In genomic region chr3R:28844611-28845376, dm6 we compare ENCODE assay signal across 1 fruit fly cellular context.
A peak's percentile ranks its signal among the peaks of the same experiment; 100 is the strongest.
TF ChIP-seq lines count a peak whose summit lies in the region.

Gene Apc, minus strand, starts transcription at chr3R:28844748.
Gene spg, plus strand, starts transcription at chr3R:28845270.

TF ChIP-seq in whole organism, embryonic, 481 proteins besides CTCF, POLR2A, EP300 and RAD21 (continued from another document and continues in another):
- no peak for TF ChIP-seq CG7556 (GFP tag; optimal IDR thresholded peaks at IDR 0.05; lab: Kevin White, UChicago)
- TF ChIP-seq so (GFP tag; IDR thresholded peaks at IDR 0.05; lab: Robert Waterston, UW), result peak; percentile 44; the same call in 2 of the 3 replicates
- peak; percentile 61 for TF ChIP-seq CG10267 (tag; optimal IDR thresholded peaks at IDR 0.05; lab: Kevin White, UChicago)
- TF ChIP-seq CG3726 (GFP tag; IDR thresholded peaks at IDR 0.05; lab: Robert Waterston, UW), result no peak
- peak; percentile 61 for TF ChIP-seq CG6813 (GFP tag; optimal IDR thresholded peaks at IDR 0.05; lab: Kevin White, UChicago)
- peak; percentile 70 for TF ChIP-seq chm (GFP tag; IDR thresholded peaks at IDR 0.05; lab: Robert Waterston, UW)
- TF ChIP-seq tna (GFP tag; IDR thresholded peaks at IDR 0.05; lab: Robert Waterston, UW; ENCODE audit: partially characterized antibody), result peak; percentile 26; the same call in 1 of the 2 replicates
- no peak for TF ChIP-seq br (optimal IDR thresholded peaks at IDR 0.05; lab: Kevin White, UChicago)
- no peak for TF ChIP-seq CG13123 (GFP tag; optimal IDR thresholded peaks at IDR 0.05; lab: Kevin White, UChicago)
- no peak for TF ChIP-seq fd64A (GFP tag; optimal IDR thresholded peaks at IDR 0.05; lab: Kevin White, UChicago)
- peak; percentile 53 for TF ChIP-seq CG2120 (GFP tag; optimal IDR thresholded peaks at IDR 0.05; lab: Kevin White, UChicago)
- TF ChIP-seq Lpt (GFP tag; optimal IDR thresholded peaks at IDR 0.05; lab: Kevin White, UChicago), result no peak
- TF ChIP-seq Abd-B (GFP tag; optimal IDR thresholded peaks at IDR 0.05; lab: Kevin White, UChicago), result peak; percentile 79
- no peak for TF ChIP-seq Fer2 (tag; optimal IDR thresholded peaks at IDR 0.05; lab: Kevin White, UChicago)
- no peak for TF ChIP-seq CG11696 (GFP tag; IDR thresholded peaks at IDR 0.05; lab: Robert Waterston, UW)
- TF ChIP-seq CG10565 (GFP tag; optimal IDR thresholded peaks at IDR 0.05; lab: Kevin White, UChicago), result no peak
- TF ChIP-seq CG9727 (GFP tag; optimal IDR thresholded peaks at IDR 0.05; lab: Kevin White, UChicago), result peak; percentile 20
- TF ChIP-seq Dbx (GFP tag; IDR thresholded peaks at IDR 0.05; lab: Robert Waterston, UW), result peak; percentile 53; the same call in 2 of the 3 replicates
- no peak for TF ChIP-seq z (GFP tag; IDR thresholded peaks at IDR 0.05; lab: Robert Waterston, UW)
- peak; percentile 51 for TF ChIP-seq trem (tag; optimal IDR thresholded peaks at IDR 0.05; lab: Kevin White, UChicago)
- TF ChIP-seq danr (GFP tag; IDR thresholded peaks at IDR 0.05; lab: Robert Waterston, UW), result no peak
- TF ChIP-seq ATbp (GFP tag; optimal IDR thresholded peaks at IDR 0.05; lab: Kevin White, UChicago), result peak; percentile 72
- TF ChIP-seq CG7745 (tag; optimal IDR thresholded peaks at IDR 0.05; lab: Kevin White, UChicago), result no peak
- peak; percentile 35 for TF ChIP-seq CG3281 (GFP tag; optimal IDR thresholded peaks at IDR 0.05; lab: Kevin White, UChicago)
- peak; percentile 45 for TF ChIP-seq unpg (GFP tag; optimal IDR thresholded peaks at IDR 0.05; lab: Kevin White, UChicago)
- TF ChIP-seq CG13287 (GFP tag; IDR thresholded peaks at IDR 0.05; lab: Robert Waterston, UW; ENCODE audit: partially characterized antibody), result peak; percentile 80
- TF ChIP-seq exex (tag; optimal IDR thresholded peaks at IDR 0.05; lab: Kevin White, UChicago), result no peak
- no peak for TF ChIP-seq CG9437 (GFP tag; optimal IDR thresholded peaks at IDR 0.05; lab: Kevin White, UChicago)
- TF ChIP-seq CG15696 (tag; optimal IDR thresholded peaks at IDR 0.05; lab: Kevin White, UChicago), result peak; percentile 33
- TF ChIP-seq en (GFP tag; optimal IDR thresholded peaks at IDR 0.05; lab: Kevin White, UChicago), result peak; percentile 22
- TF ChIP-seq fd3F (GFP tag; optimal IDR thresholded peaks at IDR 0.05; lab: Kevin White, UChicago), result peak; percentile 11
- no peak for TF ChIP-seq dan (GFP tag; IDR thresholded peaks at IDR 0.05; lab: Robert Waterston, UW)
- TF ChIP-seq wor (GFP tag; IDR thresholded peaks at IDR 0.05; lab: Robert Waterston, UW), result no peak
- no peak for TF ChIP-seq CG31224 (GFP tag; IDR thresholded peaks at IDR 0.05; lab: Robert Waterston, UW)
- TF ChIP-seq CG7271 (tag; optimal IDR thresholded peaks at IDR 0.05; lab: Kevin White, UChicago), result no peak
- peak; percentile 93 for TF ChIP-seq Dll (GFP tag; IDR thresholded peaks at IDR 0.05; lab: Robert Waterston, UW; ENCODE audit: partially characterized antibody)
- TF ChIP-seq Blimp-1 (GFP tag; optimal IDR thresholded peaks at IDR 0.05; lab: Kevin White, UChicago), result no peak
- no peak for TF ChIP-seq CG32772 (GFP tag; IDR thresholded peaks at IDR 0.05; lab: Robert Waterston, UW)
- peak; percentile 64 for TF ChIP-seq CG15514 (GFP tag; optimal IDR thresholded peaks at IDR 0.05; lab: Kevin White, UChicago)
- TF ChIP-seq HHEX (GFP tag; optimal IDR thresholded peaks at IDR 0.05; lab: Kevin White, UChicago), result peak; percentile 42
- no peak for TF ChIP-seq CG11093 (GFP tag; IDR thresholded peaks at IDR 0.05; lab: Robert Waterston, UW)
- TF ChIP-seq Dref (GFP tag; IDR thresholded peaks at IDR 0.05; lab: Robert Waterston, UW), result no peak; the same call in 1 of the 2 replicates
- TF ChIP-seq CG16779 (GFP tag; IDR thresholded peaks at IDR 0.05; lab: Robert Waterston, UW), result no peak
- TF ChIP-seq vnd (GFP tag; IDR thresholded peaks at IDR 0.05; lab: Robert Waterston, UW; ENCODE audit: partially characterized antibody), result peak; percentile 64
- TF ChIP-seq pb (GFP tag; optimal IDR thresholded peaks at IDR 0.05; lab: Kevin White, UChicago), result no peak
- no peak for TF ChIP-seq Dad (GFP tag; optimal IDR thresholded peaks at IDR 0.05; lab: Kevin White, UChicago)
- no peak for TF ChIP-seq disco-r (GFP tag; optimal IDR thresholded peaks at IDR 0.05; lab: Kevin White, UChicago)
- TF ChIP-seq CG8388 (GFP tag; optimal IDR thresholded peaks at IDR 0.05; lab: Kevin White, UChicago), result no peak
- TF ChIP-seq CG15269 (tag; optimal IDR thresholded peaks at IDR 0.05; lab: Kevin White, UChicago), result peak; percentile 37
- peak; percentile 37 for TF ChIP-seq cato (GFP tag; optimal IDR thresholded peaks at IDR 0.05; lab: Kevin White, UChicago; ENCODE audit: borderline replicate concordance)
- peak; percentile 4 for TF ChIP-seq Atf3 (GFP tag; optimal IDR thresholded peaks at IDR 0.05; lab: Kevin White, UChicago)
- peak; percentile 40 for TF ChIP-seq Hand (GFP tag; optimal IDR thresholded peaks at IDR 0.05; lab: Kevin White, UChicago)
- TF ChIP-seq zfh1 (GFP tag; IDR thresholded peaks at IDR 0.05; lab: Robert Waterston, UW), result peak; percentile 42; the same call in 1 of the 3 replicates
- peak; percentile 8 for TF ChIP-seq CG7839 (tag; optimal IDR thresholded peaks at IDR 0.05; lab: Kevin White, UChicago)
- TF ChIP-seq Hr39 (optimal IDR thresholded peaks at IDR 0.05; lab: Kevin White, UChicago), result no peak
- peak; percentile 7 for TF ChIP-seq CG7786 (GFP tag; optimal IDR thresholded peaks at IDR 0.05; lab: Kevin White, UChicago)
- no peak for TF ChIP-seq CG43689 (GFP tag; IDR thresholded peaks at IDR 0.05; lab: Robert Waterston, UW)
- TF ChIP-seq nerfin-2 (GFP tag; IDR thresholded peaks at IDR 0.05; lab: Robert Waterston, UW; ENCODE audit: partially characterized antibody), result peak; percentile 57; the same call in 1 of the 2 replicates
- no peak for TF ChIP-seq Neu2 (GFP tag; optimal IDR thresholded peaks at IDR 0.05; lab: Kevin White, UChicago; ENCODE audit: borderline replicate concordance)
- peak; percentile 50 for TF ChIP-seq HmgD (GFP tag; optimal IDR thresholded peaks at IDR 0.05; lab: Kevin White, UChicago)
- TF ChIP-seq CG2889 (GFP tag; IDR thresholded peaks at IDR 0.05; lab: Robert Waterston, UW), result no peak
- peak; percentile 19 for TF ChIP-seq CG1233 (GFP tag; optimal IDR thresholded peaks at IDR 0.05; lab: Kevin White, UChicago)
- peak in 1 of 3 experiments; percentile 43 for TF ChIP-seq lola (GFP tag; optimal IDR thresholded peaks at IDR 0.05; lab: Kevin White, UChicago)
- no peak for TF ChIP-seq CG8765 (GFP tag; IDR thresholded peaks at IDR 0.05; lab: Robert Waterston, UW)
- TF ChIP-seq dati (GFP tag; IDR thresholded peaks at IDR 0.05; lab: Robert Waterston, UW), result no peak
- TF ChIP-seq CG2199 (GFP tag; IDR thresholded peaks at IDR 0.05; lab: Robert Waterston, UW), result 0 out of 3 replicates have a peak, but pooled peaks have one; percentile 44
- TF ChIP-seq CG14965 (GFP tag; optimal IDR thresholded peaks at IDR 0.05; lab: Kevin White, UChicago; ENCODE audit: borderline replicate concordance), result no peak
- no peak for TF ChIP-seq corto (GFP tag; optimal IDR thresholded peaks at IDR 0.05; lab: Kevin White, UChicago)
- TF ChIP-seq Hmr (GFP tag; optimal IDR thresholded peaks at IDR 0.05; lab: Kevin White, UChicago), result peak; percentile 63
- peak; percentile 72 for TF ChIP-seq HLH4C (GFP tag; IDR thresholded peaks at IDR 0.05; lab: Robert Waterston, UW; ENCODE audit: partially characterized antibody)
- no peak for TF ChIP-seq zfh2 (GFP tag; optimal IDR thresholded peaks at IDR 0.05; lab: Kevin White, UChicago)
- TF ChIP-seq insv (GFP tag; optimal IDR thresholded peaks at IDR 0.05; lab: Kevin White, UChicago), result peak in 1 of 2 experiments; percentile 49
- peak; percentile 44 for TF ChIP-seq CG18262 (tag; optimal IDR thresholded peaks at IDR 0.05; lab: Kevin White, UChicago)
- TF ChIP-seq Hey (tag; optimal IDR thresholded peaks at IDR 0.05; lab: Kevin White, UChicago), result peak; percentile 23
- TF ChIP-seq hth (optimal IDR thresholded peaks at IDR 0.05; lab: Kevin White, UChicago), result no peak
- no peak for TF ChIP-seq CG7357 (GFP tag; IDR thresholded peaks at IDR 0.05; lab: Robert Waterston, UW)
- TF ChIP-seq Six4 (GFP tag; optimal IDR thresholded peaks at IDR 0.05; lab: Kevin White, UChicago), result no peak
- TF ChIP-seq Optix (GFP tag; IDR thresholded peaks at IDR 0.05; lab: Robert Waterston, UW), result peak; percentile 38; the same call in 1 of the 3 replicates
- TF ChIP-seq CG30431 (GFP tag; optimal IDR thresholded peaks at IDR 0.05; lab: Kevin White, UChicago), result no peak
- peak; percentile 69 for TF ChIP-seq CG42726 (GFP tag; IDR thresholded peaks at IDR 0.05; lab: Robert Waterston, UW; ENCODE audit: partially characterized antibody)
- peak; percentile 14 for TF ChIP-seq pfk (GFP tag; optimal IDR thresholded peaks at IDR 0.05; lab: Kevin White, UChicago)
- peak; percentile 27 for TF ChIP-seq Camta (GFP tag; optimal IDR thresholded peaks at IDR 0.05; lab: Kevin White, UChicago)
- TF ChIP-seq Lim3 (GFP tag; IDR thresholded peaks at IDR 0.05; lab: Robert Waterston, UW), result no peak
- no peak for TF ChIP-seq klu (GFP tag; IDR thresholded peaks at IDR 0.05; lab: Robert Waterston, UW)
- no peak for TF ChIP-seq D (optimal IDR thresholded peaks at IDR 0.05; lab: Kevin White, UChicago)
- TF ChIP-seq D (GFP tag; optimal IDR thresholded peaks at IDR 0.05; lab: Kevin White, UChicago), result no peak
- TF ChIP-seq Drgx (GFP tag; IDR thresholded peaks at IDR 0.05; lab: Robert Waterston, UW), result 0 out of 2 replicates have a peak, but pooled peaks have one; percentile 61
- TF ChIP-seq CG18476 (GFP tag; optimal IDR thresholded peaks at IDR 0.05; lab: Kevin White, UChicago), result peak; percentile 51
- TF ChIP-seq az2 (GFP tag; optimal IDR thresholded peaks at IDR 0.05; lab: Kevin White, UChicago), result peak; percentile 29
- TF ChIP-seq sisA (GFP tag; IDR thresholded peaks at IDR 0.05; lab: Robert Waterston, UW), result no peak
- peak; percentile 40 for TF ChIP-seq vvl (GFP tag; IDR thresholded peaks at IDR 0.05; lab: Robert Waterston, UW)
- TF ChIP-seq aop (GFP tag; IDR thresholded peaks at IDR 0.05; lab: Robert Waterston, UW), result no peak
- TF ChIP-seq hb (GFP tag; IDR thresholded peaks at IDR 0.05; lab: Robert Waterston, UW; ENCODE audit: partially characterized antibody), result peak; percentile 53; the same call in 1 of the 3 replicates
- TF ChIP-seq CG31441 (GFP tag; IDR thresholded peaks at IDR 0.05; lab: Robert Waterston, UW), result peak; percentile 36
- peak; percentile 71 for TF ChIP-seq CG12071 (GFP tag; optimal IDR thresholded peaks at IDR 0.05; lab: Kevin White, UChicago)
- no peak for TF ChIP-seq CG14667 (GFP tag; IDR thresholded peaks at IDR 0.05; lab: Robert Waterston, UW)
- TF ChIP-seq CG13624 (GFP tag; optimal IDR thresholded peaks at IDR 0.05; lab: Kevin White, UChicago), result peak; percentile 53
- no peak for TF ChIP-seq CG6254 (GFP tag; optimal IDR thresholded peaks at IDR 0.05; lab: Kevin White, UChicago)
- peak; percentile 74 for TF ChIP-seq CG14710 (tag; optimal IDR thresholded peaks at IDR 0.05; lab: Kevin White, UChicago)
- peak; percentile 71 for TF ChIP-seq nmo (GFP tag; optimal IDR thresholded peaks at IDR 0.05; lab: Kevin White, UChicago)
- peak; percentile 41 for TF ChIP-seq CG18619 (GFP tag; optimal IDR thresholded peaks at IDR 0.05; lab: Kevin White, UChicago)
- TF ChIP-seq phol (tag; optimal IDR thresholded peaks at IDR 0.05; lab: Kevin White, UChicago), result peak; percentile 59
- TF ChIP-seq jing (GFP tag; optimal IDR thresholded peaks at IDR 0.05; lab: Kevin White, UChicago), result no peak
- TF ChIP-seq CG13296 (GFP tag; optimal IDR thresholded peaks at IDR 0.05; lab: Kevin White, UChicago), result peak; percentile 56
- peak; percentile 95 for TF ChIP-seq Lhr (GFP tag; optimal IDR thresholded peaks at IDR 0.05; lab: Kevin White, UChicago)
- TF ChIP-seq CG8281 (tag; optimal IDR thresholded peaks at IDR 0.05; lab: Kevin White, UChicago), result no peak
- peak; percentile 99 for TF ChIP-seq gfzf (GFP tag; optimal IDR thresholded peaks at IDR 0.05; lab: Kevin White, UChicago)
- peak; percentile 64 for TF ChIP-seq bab2 (GFP tag; optimal IDR thresholded peaks at IDR 0.05; lab: Kevin White, UChicago)
- TF ChIP-seq Dp (GFP tag; optimal IDR thresholded peaks at IDR 0.05; lab: Kevin White, UChicago), result peak; percentile 32
- TF ChIP-seq HmgZ (tag; optimal IDR thresholded peaks at IDR 0.05; lab: Kevin White, UChicago), result peak; percentile 38
- TF ChIP-seq Sin3A (optimal IDR thresholded peaks at IDR 0.05; lab: Kevin White, UChicago), result peak; percentile 58
- TF ChIP-seq pros (GFP tag; optimal IDR thresholded peaks at IDR 0.05; lab: Kevin White, UChicago), result no peak
- peak; percentile 66 for TF ChIP-seq MTF-1 (GFP tag; optimal IDR thresholded peaks at IDR 0.05; lab: Kevin White, UChicago; ENCODE audit: borderline replicate concordance)
- TF ChIP-seq tap (tag; optimal IDR thresholded peaks at IDR 0.05; lab: Kevin White, UChicago), result no peak
- TF ChIP-seq CG15011 (GFP tag; optimal IDR thresholded peaks at IDR 0.05; lab: Kevin White, UChicago), result peak; percentile 8
- TF ChIP-seq ci (GFP tag; IDR thresholded peaks at IDR 0.05; lab: Robert Waterston, UW), result peak; percentile 86
- TF ChIP-seq dmrt99B (tag; optimal IDR thresholded peaks at IDR 0.05; lab: Kevin White, UChicago), result peak; percentile 30
- no peak for TF ChIP-seq run (tag; optimal IDR thresholded peaks at IDR 0.05; lab: Kevin White, UChicago)
- TF ChIP-seq jumu (GFP tag; optimal IDR thresholded peaks at IDR 0.05; lab: Kevin White, UChicago), result no peak
- peak; percentile 46 for TF ChIP-seq HLH54F (GFP tag; optimal IDR thresholded peaks at IDR 0.05; lab: Kevin White, UChicago)
- TF ChIP-seq inv (GFP tag; IDR thresholded peaks at IDR 0.05; lab: Robert Waterston, UW; ENCODE audit: partially characterized antibody), result peak; percentile 61
- no peak for TF ChIP-seq CG17568 (GFP tag; optimal IDR thresholded peaks at IDR 0.05; lab: Kevin White, UChicago)
- peak; percentile 37 for TF ChIP-seq Side (GFP tag; optimal IDR thresholded peaks at IDR 0.05; lab: Kevin White, UChicago)
- peak; percentile 84 for TF ChIP-seq CG12769 (tag; optimal IDR thresholded peaks at IDR 0.05; lab: Kevin White, UChicago)
- peak; percentile 70 for TF ChIP-seq Opbp (GFP tag; IDR thresholded peaks at IDR 0.05; lab: Robert Waterston, UW; ENCODE audit: partially characterized antibody)
- TF ChIP-seq prd (optimal IDR thresholded peaks at IDR 0.05; lab: Kevin White, UChicago), result no peak
- peak; percentile 30; the same call in 2 of the 3 replicates for TF ChIP-seq prd (GFP tag; IDR thresholded peaks at IDR 0.05; lab: Robert Waterston, UW)
- TF ChIP-seq Stat92E (GFP tag; optimal IDR thresholded peaks at IDR 0.05; lab: Kevin White, UChicago), result peak in 1 of 3 experiments; percentile 65
- no peak for TF ChIP-seq Ravus (GFP tag; IDR thresholded peaks at IDR 0.05; lab: Robert Waterston, UW)
- TF ChIP-seq CG14441 (GFP tag; IDR thresholded peaks at IDR 0.05; lab: Robert Waterston, UW), result no peak
- TF ChIP-seq ftz-f1 (GFP tag; optimal IDR thresholded peaks at IDR 0.05; lab: Kevin White, UChicago), result no peak
